Fruit fly (Drosophila melanogaster): ENCODE measurements around the gene RpL8.

- TF ChIP-seq h (optimal IDR thresholded peaks at IDR 0.05) (no peak), psq (optimal IDR thresholded peaks at IDR 0.05) (no peak), Myc (optimal IDR thresholded peaks at IDR 0.05) (no peak), insv (optimal IDR thresholded peaks at IDR 0.05) (no peak), ttk (optimal IDR thresholded peaks at IDR 0.05) (no peak), Sin3A (optimal IDR thresholded peaks at IDR 0.05) (no peak)
These were observed 5.9 kb upstream of the RpL8 start for dm6 chr3L:2581343-2581825.
